Fruit fly (Drosophila melanogaster) whole organism: ENCODE measurements around the gene tara.

Source experiments
- CG8478 ChIP-seq: fragments of >200 bp; optimal IDR thresholded peaks from 2 replicates; lab custom pipeline; 2018; ENCODE audit warnings: inconsistent platforms
- Dll ChIP-seq: fragments of >200 bp; optimal IDR thresholded peaks from 2 replicates; lab custom pipeline; 2017
- EcR ChIP-seq, 2 experiments: fragments of >200 bp; optimal IDR thresholded peaks; 2 replicates each; lab custom pipeline; 2017; ENCODE audit warnings: missing biosample characterization in 2 of 2, missing genetic modification characterization in 2 of 2, missing genetic modification reagents in 2 of 2
- pan ChIP-seq: fragments of >200 bp; optimal IDR thresholded peaks from 2 replicates; lab custom pipeline; 2017
- psq ChIP-seq: fragments of >200 bp; optimal IDR thresholded peaks from 2 replicates; lab custom pipeline; 2017
- usp ChIP-seq: fragments of >200 bp; optimal IDR thresholded peaks from 2 replicates; lab custom pipeline; 2017; ENCODE audit warnings: missing biosample characterization, missing genetic modification characterization, mixed read lengths

DNA sequence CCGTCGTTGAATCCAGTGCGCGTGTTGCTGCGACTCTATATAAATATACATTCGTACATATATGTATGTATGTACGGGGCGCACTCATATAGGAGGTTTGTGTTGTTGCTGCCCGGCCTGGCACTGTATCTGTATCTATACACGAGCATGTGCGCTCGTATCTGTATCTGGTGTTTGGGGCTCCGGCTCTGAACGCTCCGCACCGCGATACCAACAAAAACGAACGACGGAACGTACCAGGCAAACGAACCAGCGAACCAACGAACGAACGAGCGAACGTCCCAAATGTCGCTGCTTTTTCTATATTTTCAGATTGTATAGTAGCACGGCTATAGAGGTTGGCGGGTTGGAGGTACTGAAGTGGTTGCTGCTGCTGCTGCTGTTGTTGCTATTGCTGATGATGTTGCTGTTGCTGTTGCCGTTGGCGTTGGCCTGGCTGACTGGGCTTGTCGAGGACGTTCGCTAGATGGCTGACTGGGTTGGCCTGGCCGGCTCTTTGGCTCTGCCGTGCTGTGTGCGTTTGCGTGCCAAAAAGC is 18.3 kb upstream of the tara start:
- TF ChIP-seq EcR (GFP tag; optimal IDR thresholded peaks at IDR 0.05; lab: Kevin White, UChicago) = peak in 1 of 2 experiments; percentile 41
- no peak for TF ChIP-seq usp (GFP tag; lab: Kevin White, UChicago)
- no peak for TF ChIP-seq Dll (lab: Kevin White, UChicago)
- no peak for TF ChIP-seq psq (lab: Kevin White, UChicago)
- no peak for TF ChIP-seq pan
- no peak for TF ChIP-seq CG8478 (lab: Kevin White, UChicago)
